Fruit fly (Drosophila melanogaster): ENCODE results near the gene Dnaaf5.

The Dnaaf5 gene

dm6 chr3R:14326250-14327112 is 35.1 kb downstream of the Dnaaf5 start, which contains the start of the genes Afti and ATPsynE (continued):
- TF ChIP-seq CG10565 (GFP tag; optimal IDR thresholded peaks at IDR 0.05) (peak; percentile 43), stc (GFP tag; IDR thresholded peaks at IDR 0.05) (peak; percentile 59), yki (optimal IDR thresholded peaks at IDR 0.05) (no peak), prd (optimal IDR thresholded peaks at IDR 0.05) (no peak), prd (GFP tag; IDR thresholded peaks at IDR 0.05) (peak; percentile 75; the same call in 2 of the 3 replicates), gro (GFP tag; optimal IDR thresholded peaks at IDR 0.05) (peak; percentile 49), CG12104 (GFP tag; optimal IDR thresholded peaks at IDR 0.05) (peak; percentile 60), grn (GFP tag; optimal IDR thresholded peaks at IDR 0.05) (no peak), CG14441 (GFP tag; IDR thresholded peaks at IDR 0.05) (peak; percentile 72), CG5245 (GFP tag; optimal IDR thresholded peaks at IDR 0.05) (peak; percentile 34), pb (GFP tag; optimal IDR thresholded peaks at IDR 0.05) (no peak), CG9876 (GFP tag; optimal IDR thresholded peaks at IDR 0.05) (peak; percentile 62), ken (GFP tag; IDR thresholded peaks at IDR 0.05) (peak; percentile 76), org-1 (GFP tag; optimal IDR thresholded peaks at IDR 0.05) (no peak), GATAe (GFP tag; conservative IDR thresholded peaks at IDR 0.05) (no peak), CG2875 (GFP tag; optimal IDR thresholded peaks at IDR 0.05) (no peak), CG4707 (GFP tag; optimal IDR thresholded peaks at IDR 0.05) (no peak), sim (GFP tag; IDR thresholded peaks at IDR 0.05) (no peak), da (GFP tag; optimal IDR thresholded peaks at IDR 0.05) (no peak), CG13775 (GFP tag; optimal IDR thresholded peaks at IDR 0.05) (peak; percentile 67), CG11398 (GFP tag; optimal IDR thresholded peaks at IDR 0.05) (no peak), CG11696 (GFP tag; IDR thresholded peaks at IDR 0.05) (no peak), Atf3 (GFP tag; optimal IDR thresholded peaks at IDR 0.05) (peak; percentile 28), wdn (GFP tag; IDR thresholded peaks at IDR 0.05) (peak; percentile 37; the same call in 1 of the 2 replicates), D19A (tag; optimal IDR thresholded peaks at IDR 0.05) (no peak), ATbp (GFP tag; optimal IDR thresholded peaks at IDR 0.05) (peak; percentile 34), dan (GFP tag; IDR thresholded peaks at IDR 0.05) (no peak), Doc2 (GFP tag; IDR thresholded peaks at IDR 0.05) (no peak), tap (tag; optimal IDR thresholded peaks at IDR 0.05) (no peak), CG17568 (GFP tag; optimal IDR thresholded peaks at IDR 0.05) (no peak), Dll (GFP tag; IDR thresholded peaks at IDR 0.05; ENCODE audit: partially characterized antibody) (peak; percentile 53; the same call in 3 of the 4 replicates), mld (GFP tag; IDR thresholded peaks at IDR 0.05; ENCODE audit: partially characterized antibody) (no peak), btn (GFP tag; optimal IDR thresholded peaks at IDR 0.05) (no peak), Ets65A (GFP tag) (peak; percentile 97), Sry-δ (GFP tag; optimal IDR thresholded peaks at IDR 0.05) (peak; percentile 78), CG31388 (GFP tag; optimal IDR thresholded peaks at IDR 0.05) (peak; percentile 49), danr (GFP tag; IDR thresholded peaks at IDR 0.05) (0 out of 2 replicates have a peak, but pooled peaks have one; percentile 32), CG2712 (tag; optimal IDR thresholded peaks at IDR 0.05) (peak; percentile 70), fd102C (GFP tag; optimal IDR thresholded peaks at IDR 0.05) (no peak), sima (GFP tag; optimal IDR thresholded peaks at IDR 0.05) (no peak), insv (GFP tag; optimal IDR thresholded peaks at IDR 0.05) (no peak), sna (GFP tag; IDR thresholded peaks at IDR 0.05; ENCODE audit: partially characterized antibody) (peak; percentile 29), CG7357 (GFP tag; IDR thresholded peaks at IDR 0.05) (peak; percentile 83), grau (tag; optimal IDR thresholded peaks at IDR 0.05) (peak; percentile 70), CG8359 (GFP tag; optimal IDR thresholded peaks at IDR 0.05; ENCODE audit: borderline replicate concordance) (no peak), HLHmδ (GFP tag; optimal IDR thresholded peaks at IDR 0.05) (no peak), cg (GFP tag; optimal IDR thresholded peaks at IDR 0.05) (peak; percentile 99), Sox100B (GFP tag; optimal IDR thresholded peaks at IDR 0.05) (no peak), CG13894 (tag; optimal IDR thresholded peaks at IDR 0.05) (peak; percentile 64), CG31224 (GFP tag; IDR thresholded peaks at IDR 0.05) (peak; percentile 58; the same call in 1 of the 2 replicates)
